Fruit fly (Drosophila melanogaster) Kc167 (cell line): ENCODE measurements around the gene spdo.

Experiments used
- Myc ChIP-seq: fragments of >200 bp; optimal IDR thresholded peaks from 2 replicates; lab custom pipeline; 2017; ENCODE audit warnings: missing external identifiers
- Sin3A ChIP-seq: fragments of >200 bp; optimal IDR thresholded peaks from 2 replicates; lab custom pipeline; 2018; ENCODE audit warnings: missing external identifiers
- h ChIP-seq: fragments of >200 bp; optimal IDR thresholded peaks from 3 replicates; lab custom pipeline; 2018; ENCODE audit warnings: missing external identifiers
- insv ChIP-seq: fragments of >200 bp; optimal IDR thresholded peaks from 3 replicates; lab custom pipeline; 2018; ENCODE audit warnings: missing external identifiers
- psq ChIP-seq: fragments of >200 bp; optimal IDR thresholded peaks from 2 replicates; lab custom pipeline; 2017; ENCODE audit warnings: missing external identifiers
- ttk ChIP-seq: sonication (Bioruptor generic); optimal IDR thresholded peaks from 2 replicates; lab custom pipeline; 2017; ENCODE audit warnings: missing external identifiers

- no peak for TF ChIP-seq h (lab: Kevin White, UChicago)
- no peak for TF ChIP-seq psq (lab: Kevin White, UChicago)
- no peak for TF ChIP-seq ttk (lab: Kevin White, UChicago)
- no peak for TF ChIP-seq Myc (lab: Kevin White, UChicago)
- TF ChIP-seq Sin3A: no peak
- TF ChIP-seq insv (lab: Kevin White, UChicago): no peak
These were observed 10.0 kb upstream of the spdo start for dm6 chr3R:30466515-30466914.
